Fruit fly (Drosophila melanogaster) whole organism, embryonic: ENCODE data around the gene scramb2.
A peak's percentile ranks its signal among the peaks of the same experiment; 100 is the strongest.

Experiments
- Atf6 ChIP-seq: fragments of 200-800 bp; sonication (Bioruptor generic); IDR thresholded peaks from 2 replicates; pipeline ENCODE4 v1.3.6; 2022; ENCODE audit warnings: missing biosample characterization, missing genetic modification characterization
- CG10565 ChIP-seq: fragments of 200-800 bp; sonication (Bioruptor generic); optimal IDR thresholded peaks from 3 replicates; lab custom pipeline; 2016; ENCODE audit warnings: missing biosample characterization, mild to moderate bottlenecking, missing genetic modification characterization
- CG11247 ChIP-seq: fragments of 200-800 bp; sonication (Bioruptor generic); IDR thresholded peaks from 2 replicates; pipeline ENCODE4 v1.3.6; 2022; ENCODE audit warnings: missing biosample characterization, missing genetic modification characterization
- CG11398 ChIP-seq: fragments of 200-800 bp; sonication (Bioruptor generic); optimal IDR thresholded peaks from 2 replicates; lab custom pipeline; 2016; ENCODE audit warnings: missing biosample characterization, missing genetic modification characterization
- CG11456 ChIP-seq: fragments of 200-800 bp; sonication (Bioruptor generic); IDR thresholded peaks from 3 replicates; pipeline ENCODE4 v1.3.6; 2022; ENCODE audit warnings: missing biosample characterization, missing genetic modification characterization
- CG1603 ChIP-seq: fragments of 200-800 bp; sonication (Bioruptor generic); optimal IDR thresholded peaks from 2 replicates; lab custom pipeline; 2019; ENCODE audit warnings: missing biosample characterization, mild to moderate bottlenecking, missing genetic modification characterization, moderate library complexity
- CG16813 ChIP-seq: fragments of 200-800 bp; sonication (Bioruptor generic); IDR thresholded peaks from 3 replicates; pipeline ENCODE4 v1.3.6; 2022; ENCODE audit warnings: missing biosample characterization, missing genetic modification characterization; ENCODE audit not compliant: partially characterized antibody
- CG17361 ChIP-seq: fragments of 200-800 bp; sonication (Bioruptor generic); IDR thresholded peaks from 3 replicates; pipeline ENCODE4 v1.3.6; 2022; ENCODE audit warnings: missing biosample characterization, missing genetic modification characterization
- CG1792 ChIP-seq: fragments of 200-800 bp; sonication (Bioruptor generic); optimal IDR thresholded peaks from 2 replicates; lab custom pipeline; 2016; ENCODE audit warnings: missing biosample characterization, missing genetic modification characterization
- CG18262 ChIP-seq: fragments of 200-800 bp; optimal IDR thresholded peaks from 3 replicates; lab custom pipeline; 2019; ENCODE audit warnings: missing biosample characterization, mild to moderate bottlenecking, missing genetic modification characterization, moderate library complexity
- CG31441 ChIP-seq: fragments of 200-800 bp; sonication (Bioruptor generic); IDR thresholded peaks from 2 replicates; pipeline ENCODE4 v1.3.6; 2022; ENCODE audit warnings: missing biosample characterization, missing genetic modification characterization
- CG34224 ChIP-seq: fragments of 200-800 bp; sonication (Bioruptor generic); IDR thresholded peaks from 3 replicates; pipeline ENCODE4 v1.3.6; 2022; ENCODE audit warnings: missing biosample characterization, missing genetic modification characterization; ENCODE audit not compliant: partially characterized antibody
- CG34422 ChIP-seq: fragments of 200-800 bp; sonication (Bioruptor generic); IDR thresholded peaks from 3 replicates; pipeline ENCODE4 v1.3.6; 2022; ENCODE audit warnings: missing biosample characterization, missing genetic modification characterization
- CG4820 ChIP-seq: fragments of 200-800 bp; sonication (Bioruptor generic); optimal IDR thresholded peaks from 3 replicates; lab custom pipeline; 2016; ENCODE audit warnings: missing biosample characterization, missing genetic modification characterization
- CG6765 ChIP-seq: fragments of 200-800 bp; sonication (Bioruptor generic); optimal IDR thresholded peaks from 3 replicates; lab custom pipeline; 2017; ENCODE audit warnings: missing biosample characterization, mild to moderate bottlenecking, missing genetic modification characterization
- CG7271 ChIP-seq: fragments of 200-800 bp; sonication (Bioruptor generic); optimal IDR thresholded peaks from 2 replicates; lab custom pipeline; 2018; ENCODE audit warnings: missing biosample characterization, mild to moderate bottlenecking, missing genetic modification characterization, moderate library complexity
- CG7372 ChIP-seq: fragments of 200-800 bp; sonication (Bioruptor generic); IDR thresholded peaks from 2 replicates; pipeline ENCODE4 v1.3.6; 2022; ENCODE audit warnings: missing biosample characterization, missing genetic modification characterization
- CG7556 ChIP-seq: fragments of 200-800 bp; sonication (Bioruptor generic); optimal IDR thresholded peaks from 2 replicates; lab custom pipeline; 2017; ENCODE audit warnings: missing biosample characterization, mild to moderate bottlenecking, missing genetic modification characterization
- CG8388 ChIP-seq: fragments of 200-800 bp; sonication (Bioruptor generic); optimal IDR thresholded peaks from 2 replicates; lab custom pipeline; 2019; ENCODE audit warnings: missing biosample characterization, mild to moderate bottlenecking, missing genetic modification characterization, moderate library complexity
- D19A ChIP-seq: fragments of 200-800 bp; optimal IDR thresholded peaks from 3 replicates; lab custom pipeline; 2019; ENCODE audit warnings: missing biosample characterization, mild to moderate bottlenecking, missing genetic modification characterization, moderate library complexity
- E2f2 ChIP-seq: fragments of 200-800 bp; sonication (Bioruptor generic); IDR thresholded peaks from 2 replicates; pipeline ENCODE4 v1.3.6; 2022; ENCODE audit warnings: missing biosample characterization, missing genetic modification characterization
- Ets65A ChIP-seq: fragments of 200-800 bp; sonication (Bioruptor generic); peaks from one replicate; lab custom pipeline; 2016; ENCODE audit warnings: missing biosample characterization, missing genetic modification characterization
- Fer1 ChIP-seq: fragments of 200-800 bp; sonication (Bioruptor generic); optimal IDR thresholded peaks from 2 replicates; lab custom pipeline; 2017; ENCODE audit warnings: missing biosample characterization, mild to moderate bottlenecking, missing genetic modification characterization
- HmgD ChIP-seq: fragments of 200-800 bp; sonication (Bioruptor generic); optimal IDR thresholded peaks from 3 replicates; lab custom pipeline; 2016; ENCODE audit warnings: missing biosample characterization, missing genetic modification characterization
- Hr51 ChIP-seq, 2 experiments: fragments of 200-800 bp; sonication (Bioruptor generic); optimal IDR thresholded peaks; 2 replicates in 1 of 2; 3 replicates in 1 of 2; lab custom pipeline; 2016 to 2018; ENCODE audit warnings: missing biosample characterization in 2 of 2, missing genetic modification characterization in 2 of 2, mild to moderate bottlenecking in 1 of 2, moderate library complexity in 1 of 2
- Kr ChIP-seq: fragments of 200-800 bp; sonication (Bioruptor generic); optimal IDR thresholded peaks from 2 replicates; lab custom pipeline; 2017; ENCODE audit warnings: missing biosample characterization, mild to moderate bottlenecking, missing genetic modification characterization
- Lhr ChIP-seq: fragments of 200-800 bp; sonication (Bioruptor generic); optimal IDR thresholded peaks from 3 replicates; lab custom pipeline; 2017; ENCODE audit warnings: mild to moderate bottlenecking, missing biosample characterization, missing genetic modification reagents, missing genetic modification characterization
- MTF-1 ChIP-seq: fragments of 200-800 bp; sonication (Bioruptor generic); optimal IDR thresholded peaks from 2 replicates; lab custom pipeline; 2018; ENCODE audit warnings: missing biosample characterization, mild to moderate bottlenecking, missing genetic modification characterization, borderline replicate concordance
- Ptx1 ChIP-seq: fragments of 200-800 bp; sonication (Bioruptor generic); IDR thresholded peaks from 2 replicates; pipeline ENCODE4 v1.3.6; 2022; ENCODE audit warnings: missing biosample characterization, missing genetic modification characterization
- Sry-β ChIP-seq: fragments of 200-800 bp; sonication (Bioruptor generic); optimal IDR thresholded peaks from 2 replicates; lab custom pipeline; 2018; ENCODE audit warnings: missing biosample characterization, mild to moderate bottlenecking, missing genetic modification characterization, moderate library complexity
- Stat92E ChIP-seq, 3 experiments: fragments of >200 bp in 2 of 3; fragments of 200-800 bp in 1 of 3; sonication (Bioruptor generic) in 1 of 3; optimal IDR thresholded peaks; 2 replicates each; lab custom pipeline; 2017 to 2019; ENCODE audit warnings: missing biosample characterization in 3 of 3, missing genetic modification characterization in 3 of 3, mild to moderate bottlenecking in 1 of 3, moderate library complexity in 1 of 3
- ab ChIP-seq: fragments of 200-800 bp; sonication (Bioruptor generic); optimal IDR thresholded peaks from 2 replicates; lab custom pipeline; 2016; ENCODE audit warnings: missing biosample characterization, missing genetic modification characterization
- amos ChIP-seq: fragments of 200-800 bp; sonication (Bioruptor generic); IDR thresholded peaks from 2 replicates; pipeline ENCODE4 v1.3.6; 2022; ENCODE audit warnings: missing biosample characterization, missing genetic modification characterization; ENCODE audit not compliant: partially characterized antibody
- bcd ChIP-seq: fragments of 200-800 bp; sonication (Bioruptor generic); optimal IDR thresholded peaks from 2 replicates; lab custom pipeline; 2017; ENCODE audit warnings: missing biosample characterization, mild to moderate bottlenecking, missing genetic modification characterization
- caup ChIP-seq: fragments of 200-800 bp; sonication (Bioruptor generic); optimal IDR thresholded peaks from 3 replicates; lab custom pipeline; 2017; ENCODE audit warnings: missing biosample characterization, mild to moderate bottlenecking, missing genetic modification characterization, moderate library complexity; ENCODE audit not compliant: severe bottlenecking
- dysf ChIP-seq: fragments of 200-800 bp; sonication (Bioruptor generic); IDR thresholded peaks from 3 replicates; pipeline ENCODE4 v1.3.6; 2022; ENCODE audit warnings: missing biosample characterization, missing genetic modification characterization
- h ChIP-seq: fragments of >200 bp; optimal IDR thresholded peaks from 2 replicates; lab custom pipeline; 2017
- hb ChIP-seq: fragments of 200-800 bp; sonication (Bioruptor generic); IDR thresholded peaks from 3 replicates; pipeline ENCODE4 v1.3.6; 2022; ENCODE audit warnings: missing biosample characterization, missing genetic modification characterization; ENCODE audit not compliant: partially characterized antibody
- insv ChIP-seq, 2 experiments: fragments of 200-800 bp; sonication (Bioruptor generic); optimal IDR thresholded peaks; 3 replicates each; lab custom pipeline; 2016 to 2018; ENCODE audit warnings: missing biosample characterization in 2 of 2, missing genetic modification characterization in 2 of 2
- inv ChIP-seq: fragments of 200-800 bp; sonication (Bioruptor generic); IDR thresholded peaks from 2 replicates; pipeline ENCODE4 v1.3.6; 2022; ENCODE audit warnings: missing biosample characterization, missing genetic modification characterization; ENCODE audit not compliant: partially characterized antibody
- jigr1 ChIP-seq: fragments of 200-800 bp; sonication (Bioruptor generic); IDR thresholded peaks from 3 replicates; pipeline ENCODE4 v1.3.6; 2022; ENCODE audit warnings: missing biosample characterization, missing genetic modification characterization
- jumu ChIP-seq: fragments of 200-800 bp; sonication (Bioruptor generic); optimal IDR thresholded peaks from 3 replicates; lab custom pipeline; 2016; ENCODE audit warnings: missing biosample characterization, missing genetic modification characterization
- kah ChIP-seq: fragments of 200-800 bp; sonication (Bioruptor generic); optimal IDR thresholded peaks from 2 replicates; lab custom pipeline; 2018; ENCODE audit warnings: missing biosample characterization, mild to moderate bottlenecking, missing genetic modification characterization
- knrl ChIP-seq: fragments of 200-800 bp; sonication (Bioruptor generic); IDR thresholded peaks from 3 replicates; pipeline ENCODE4 v1.3.6; 2022; ENCODE audit warnings: missing biosample characterization, missing genetic modification characterization; ENCODE audit not compliant: partially characterized antibody
- lmd ChIP-seq: fragments of 200-800 bp; sonication (Bioruptor generic); IDR thresholded peaks from 2 replicates; pipeline ENCODE4 v1.3.6; 2022; ENCODE audit warnings: missing biosample characterization, missing genetic modification characterization
- sisA ChIP-seq: fragments of 200-800 bp; sonication (Bioruptor generic); IDR thresholded peaks from 2 replicates; pipeline ENCODE4 v1.3.6; 2022; ENCODE audit warnings: missing biosample characterization, missing genetic modification characterization
- slou ChIP-seq: fragments of 200-800 bp; sonication (Bioruptor generic); optimal IDR thresholded peaks from 3 replicates; lab custom pipeline; 2016; ENCODE audit warnings: missing biosample characterization, missing genetic modification characterization
- stwl ChIP-seq: fragments of 200-800 bp; sonication (Bioruptor generic); optimal IDR thresholded peaks from 3 replicates; lab custom pipeline; 2018; ENCODE audit warnings: missing biosample characterization, mild to moderate bottlenecking, missing genetic modification characterization, moderate library complexity
- unc-4 ChIP-seq: fragments of 200-800 bp; sonication (Bioruptor generic); IDR thresholded peaks from 2 replicates; pipeline ENCODE4 v1.3.6; 2022; ENCODE audit warnings: missing biosample characterization, missing genetic modification characterization; ENCODE audit not compliant: partially characterized antibody
- zen2 ChIP-seq: fragments of 200-800 bp; sonication (Bioruptor generic); IDR thresholded peaks from 3 replicates; pipeline ENCODE4 v1.3.6; 2022; ENCODE audit warnings: missing biosample characterization, missing genetic modification characterization; ENCODE audit not compliant: partially characterized antibody

The scramb2 gene

DNA sequence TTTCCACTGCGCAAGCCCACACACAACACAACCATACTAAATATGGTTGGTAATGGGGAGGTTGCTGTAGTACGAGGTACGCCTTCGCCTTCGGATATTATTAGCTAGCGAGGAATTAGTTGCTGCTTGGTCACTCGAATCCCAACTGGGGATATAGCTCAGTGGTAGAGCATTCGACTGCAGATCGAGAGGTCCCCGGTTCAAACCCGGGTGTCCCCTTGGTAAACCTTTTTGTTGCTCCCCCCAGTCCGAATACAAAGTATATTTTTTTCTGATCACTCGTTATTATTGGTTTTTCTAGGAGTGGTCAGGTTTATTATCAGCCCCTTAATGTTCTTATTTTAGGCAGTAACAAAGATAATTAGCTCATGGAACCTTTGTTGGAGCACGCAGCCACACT, 49.0 kb upstream of the scramb2 start (continued):
- no peak for TF ChIP-seq E2f2 (GFP tag; lab: Robert Waterston, UW)
- TF ChIP-seq ab = no peak
- TF ChIP-seq CG31441 = no peak
- TF ChIP-seq CG11456 = no peak
- no peak for TF ChIP-seq CG1603 (tag; lab: Kevin White, UChicago)
- TF ChIP-seq MTF-1 (GFP tag; lab: Kevin White, UChicago) = no peak
- no peak for TF ChIP-seq CG8388
- no peak for TF ChIP-seq CG18262
- TF ChIP-seq kah (GFP tag; lab: Kevin White, UChicago) = no peak
- no peak for TF ChIP-seq lmd (GFP tag; lab: Robert Waterston, UW)
- TF ChIP-seq Hr51 (GFP tag; optimal IDR thresholded peaks at IDR 0.05; lab: Kevin White, UChicago) = no peak
- TF ChIP-seq CG11247 (GFP tag; lab: Robert Waterston, UW) = no peak
- no peak for TF ChIP-seq insv (GFP tag; optimal IDR thresholded peaks at IDR 0.05; lab: Kevin White, UChicago)
- TF ChIP-seq amos (GFP tag; lab: Robert Waterston, UW) = peak; percentile 78
- TF ChIP-seq Sry-β (GFP tag; lab: Kevin White, UChicago) = no peak
- no peak for TF ChIP-seq Stat92E (GFP tag; optimal IDR thresholded peaks at IDR 0.05; lab: Kevin White, UChicago)
- TF ChIP-seq CG1792 = no peak
- no peak for TF ChIP-seq CG7271
- peak; percentile 53; the same call in 2 of the 3 replicates for TF ChIP-seq zen2 (GFP tag; lab: Robert Waterston, UW)
- TF ChIP-seq bcd (GFP tag; lab: Kevin White, UChicago) = no peak
- no peak for TF ChIP-seq stwl
- no peak for TF ChIP-seq jumu
- TF ChIP-seq h = no peak
- no peak for TF ChIP-seq sisA (GFP tag; lab: Robert Waterston, UW)
- TF ChIP-seq hb = peak; percentile 64
- no peak for TF ChIP-seq caup (GFP tag; lab: Kevin White, UChicago)
- TF ChIP-seq CG34422 (GFP tag; lab: Robert Waterston, UW) = no peak
- TF ChIP-seq slou (GFP tag; lab: Kevin White, UChicago) = no peak
- TF ChIP-seq CG7372 (GFP tag; lab: Robert Waterston, UW) = no peak
- TF ChIP-seq Lhr = no peak
- no peak for TF ChIP-seq Ptx1 (GFP tag; lab: Robert Waterston, UW)
- 0 out of 2 replicates have a peak, but pooled peaks have one; percentile 32 for TF ChIP-seq unc-4
- TF ChIP-seq CG4820 (GFP tag; lab: Kevin White, UChicago) = no peak
- peak; percentile 20; the same call in 1 of the 3 replicates for TF ChIP-seq CG34224 (GFP tag; lab: Robert Waterston, UW)
- TF ChIP-seq knrl (GFP tag; lab: Robert Waterston, UW) = peak; percentile 52; the same call in 2 of the 3 replicates
- no peak; the same call in 2 of the 3 replicates for TF ChIP-seq CG17361 (GFP tag; lab: Robert Waterston, UW)
- TF ChIP-seq CG11398 (GFP tag; lab: Kevin White, UChicago) = no peak
- peak; percentile 37; the same call in 1 of the 2 replicates for TF ChIP-seq inv (GFP tag; lab: Robert Waterston, UW)
- no peak for TF ChIP-seq CG7556 (GFP tag; lab: Kevin White, UChicago)
- TF ChIP-seq CG16813 (GFP tag; lab: Robert Waterston, UW) = peak; percentile 82
- no peak for TF ChIP-seq jigr1 (GFP tag; lab: Robert Waterston, UW)
- TF ChIP-seq Fer1 = no peak
- TF ChIP-seq dysf = no peak
- TF ChIP-seq HmgD (GFP tag; lab: Kevin White, UChicago) = no peak
- no peak for TF ChIP-seq Atf6 (GFP tag; lab: Robert Waterston, UW)
- no peak for TF ChIP-seq CG10565
- no peak for TF ChIP-seq D19A (tag; lab: Kevin White, UChicago)
- TF ChIP-seq CG6765 (GFP tag; lab: Kevin White, UChicago) = no peak
- no peak for TF ChIP-seq Ets65A (GFP tag; lab: Kevin White, UChicago)
- TF ChIP-seq Kr (GFP tag; lab: Kevin White, UChicago) = no peak
